Fruit fly (Drosophila melanogaster): Measurements from ENCODE around the gene CG13983.

The CG13983 gene

DNA sequence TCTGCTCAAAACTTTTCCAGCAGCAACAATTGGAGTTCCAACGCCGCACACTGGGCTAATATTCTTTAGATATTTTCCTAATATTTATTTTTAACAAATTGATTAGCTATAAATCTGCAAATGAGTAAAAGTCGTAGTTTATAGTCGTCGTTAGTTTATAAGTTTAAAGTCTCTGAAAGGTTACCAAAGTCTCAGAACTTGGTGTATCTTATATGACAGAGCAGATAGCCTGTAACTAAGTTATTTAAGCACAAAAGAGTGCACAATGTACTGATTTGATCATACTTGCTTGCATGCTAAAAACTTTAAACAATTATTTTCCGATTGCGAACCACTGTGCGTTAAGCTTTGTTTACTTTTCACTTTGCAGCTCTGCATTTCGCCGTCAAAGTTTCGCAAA, 12.5 kb upstream of the CG13983 start (continued):
- TF ChIP-seq CG11294 (GFP tag; IDR thresholded peaks at IDR 0.05) (no peak), Eip75B (GFP tag; optimal IDR thresholded peaks at IDR 0.05) (peak; percentile 31), dsx (GFP tag; optimal IDR thresholded peaks at IDR 0.05; ENCODE audit: poor library complexity, severe bottlenecking) (no peak), CG10669 (GFP tag; optimal IDR thresholded peaks at IDR 0.05) (peak; percentile 17), net (GFP tag; optimal IDR thresholded peaks at IDR 0.05) (peak; percentile 36), dac (GFP tag; optimal IDR thresholded peaks at IDR 0.05) (peak; percentile 38), salr (GFP tag; optimal IDR thresholded peaks at IDR 0.05) (peak in 1 of 2 experiments; percentile 13), OdsH (GFP tag; optimal IDR thresholded peaks at IDR 0.05) (peak; percentile 46), CG10631 (GFP tag; optimal IDR thresholded peaks at IDR 0.05) (peak; percentile 29), acj6 (GFP tag; optimal IDR thresholded peaks at IDR 0.05) (peak; percentile 26), eg (GFP tag; IDR thresholded peaks at IDR 0.05) (peak; percentile 60; the same call in 1 of the 3 replicates), CG6792 (GFP tag; optimal IDR thresholded peaks at IDR 0.05) (no peak), pdm3 (GFP tag; optimal IDR thresholded peaks at IDR 0.05) (peak; percentile 45), ss (GFP tag; optimal IDR thresholded peaks at IDR 0.05) (no peak), CG7368 (GFP tag; optimal IDR thresholded peaks at IDR 0.05) (no peak), CG15336 (GFP tag; IDR thresholded peaks at IDR 0.05) (peak; percentile 69; the same call in 1 of the 2 replicates), CG9139 (GFP tag; optimal IDR thresholded peaks at IDR 0.05) (no peak), CG1621 (tag; optimal IDR thresholded peaks at IDR 0.05) (no peak), Met (GFP tag; optimal IDR thresholded peaks at IDR 0.05) (peak; percentile 11), Ets21C (GFP tag; optimal IDR thresholded peaks at IDR 0.05) (no peak), Gug (GFP tag; IDR thresholded peaks at IDR 0.05) (peak; percentile 24; the same call in 1 of the 2 replicates), fd59A (GFP tag; optimal IDR thresholded peaks at IDR 0.05) (peak; percentile 29), cyc (GFP tag; optimal IDR thresholded peaks at IDR 0.05) (no peak)

DNA sequence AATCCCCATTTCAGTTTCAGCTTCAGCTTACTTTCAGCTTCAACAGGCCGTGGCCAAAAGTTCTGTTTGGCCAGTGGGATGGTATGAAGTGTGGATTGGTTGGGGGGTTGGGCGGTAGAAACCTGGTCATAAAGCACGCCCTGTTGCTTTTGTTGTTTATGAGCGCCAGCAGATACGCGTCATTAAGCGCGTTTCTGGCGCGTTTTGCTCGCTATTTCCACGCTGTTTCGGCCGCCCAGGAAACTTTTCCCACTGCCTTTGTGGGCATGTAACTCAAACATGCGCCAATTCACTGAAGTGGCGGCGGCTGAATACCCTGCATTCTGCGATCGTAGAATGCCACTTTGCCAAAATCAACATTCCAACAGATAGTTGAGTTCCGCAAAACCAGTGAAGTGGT, 11.7 kb upstream of the CG13983 start:
- TF ChIP-seq Hr39 (GFP tag; optimal IDR thresholded peaks at IDR 0.05), result no peak
- no peak for TF ChIP-seq CG31627 (GFP tag; optimal IDR thresholded peaks at IDR 0.05)
- TF ChIP-seq Hr38 (GFP tag; optimal IDR thresholded peaks at IDR 0.05), result no peak
- no peak for TF ChIP-seq CG15336 (GFP tag; IDR thresholded peaks at IDR 0.05)
- TF ChIP-seq CG4318 (GFP tag; optimal IDR thresholded peaks at IDR 0.05), result no peak
- TF ChIP-seq CG16779 (tag; optimal IDR thresholded peaks at IDR 0.05), result no peak
- TF ChIP-seq Sox14 (GFP tag; optimal IDR thresholded peaks at IDR 0.05), result no peak
- TF ChIP-seq CG8632 (GFP tag; optimal IDR thresholded peaks at IDR 0.05), result no peak
- TF ChIP-seq CG34406 (GFP tag; optimal IDR thresholded peaks at IDR 0.05), result no peak
- TF ChIP-seq Smox (GFP tag; optimal IDR thresholded peaks at IDR 0.05), result no peak
- TF ChIP-seq CG10631 (GFP tag; optimal IDR thresholded peaks at IDR 0.05), result no peak
- no peak for TF ChIP-seq Eip78C (GFP tag)
- TF ChIP-seq salr (GFP tag; optimal IDR thresholded peaks at IDR 0.05), result no peak
- no peak for TF ChIP-seq CG8119 (GFP tag; IDR thresholded peaks at IDR 0.05)
- TF ChIP-seq vri (GFP tag; optimal IDR thresholded peaks at IDR 0.05), result no peak
- no peak for TF ChIP-seq Sox15 (GFP tag; optimal IDR thresholded peaks at IDR 0.05)

DNA sequence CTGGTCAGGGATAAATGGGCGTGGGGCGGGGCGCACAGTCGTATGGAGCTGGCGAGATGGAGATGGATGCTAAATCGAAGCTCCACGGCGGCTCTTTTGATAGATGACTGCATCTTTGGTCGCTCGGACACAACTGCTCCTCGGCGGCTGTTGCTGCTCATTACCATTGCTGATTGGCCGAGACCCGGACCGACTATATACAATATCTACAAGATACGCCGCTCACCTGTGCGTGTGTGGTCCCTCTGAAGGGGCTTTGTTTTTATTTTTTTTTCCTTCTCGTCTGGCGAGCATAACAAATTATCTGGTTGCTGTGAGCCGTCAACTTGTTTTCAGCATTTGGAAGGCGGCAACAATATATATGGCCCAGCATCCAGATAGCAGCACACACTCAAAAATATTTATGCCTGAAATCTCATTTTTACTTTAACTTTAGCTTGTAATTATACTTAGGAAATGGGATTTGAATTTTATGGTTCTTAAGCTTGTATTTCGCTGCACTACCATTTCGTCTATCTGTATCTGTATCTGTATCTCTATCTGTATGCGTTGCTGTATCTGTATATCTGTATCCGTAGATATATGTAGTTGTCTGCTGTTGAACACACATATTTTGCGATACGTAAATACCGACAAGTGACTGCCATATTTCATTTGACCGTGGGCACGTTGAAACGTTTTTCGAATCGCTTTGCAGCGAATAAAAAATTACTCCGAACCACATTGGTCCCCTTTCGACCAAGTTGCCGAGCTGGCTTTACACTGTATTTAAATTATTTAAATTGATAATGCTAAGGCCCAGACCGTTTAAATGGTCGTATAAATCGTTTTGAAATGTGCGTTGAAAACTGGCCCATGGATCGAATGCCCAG, 9.9 kb upstream of the CG13983 start:
- TF ChIP-seq Hr38 (GFP tag; optimal IDR thresholded peaks at IDR 0.05) (no peak), net (GFP tag; optimal IDR thresholded peaks at IDR 0.05) (no peak), Gug (GFP tag; IDR thresholded peaks at IDR 0.05) (no peak), CG9139 (GFP tag; optimal IDR thresholded peaks at IDR 0.05) (no peak), Eip78C (GFP tag) (peak; percentile 65), CG11762 (GFP tag; optimal IDR thresholded peaks at IDR 0.05; ENCODE audit: insufficient read depth) (no peak), Ets21C (GFP tag; optimal IDR thresholded peaks at IDR 0.05) (no peak), Sox15 (GFP tag; optimal IDR thresholded peaks at IDR 0.05) (no peak), fd59A (GFP tag; optimal IDR thresholded peaks at IDR 0.05) (no peak), pdm3 (GFP tag; optimal IDR thresholded peaks at IDR 0.05) (peak; percentile 16), CG10631 (GFP tag; optimal IDR thresholded peaks at IDR 0.05) (no peak), CG8632 (GFP tag; optimal IDR thresholded peaks at IDR 0.05) (no peak), svp (GFP tag) (peak; percentile 70), CG6854 (GFP tag; optimal IDR thresholded peaks at IDR 0.05) (no peak), dsx (GFP tag; optimal IDR thresholded peaks at IDR 0.05; ENCODE audit: poor library complexity, severe bottlenecking) (peak; percentile 42), achi (GFP tag; optimal IDR thresholded peaks at IDR 0.05) (peak; percentile 29), Met (GFP tag; optimal IDR thresholded peaks at IDR 0.05) (no peak), dac (GFP tag; optimal IDR thresholded peaks at IDR 0.05) (no peak), CG7368 (GFP tag; optimal IDR thresholded peaks at IDR 0.05) (no peak), Hr4 (GFP tag; optimal IDR thresholded peaks at IDR 0.05) (peak; percentile 11), Sox102F (GFP tag; optimal IDR thresholded peaks at IDR 0.05) (peak; percentile 17), fd85E (GFP tag; optimal IDR thresholded peaks at IDR 0.05) (no peak), eg (GFP tag; IDR thresholded peaks at IDR 0.05) (0 out of 3 replicates have a peak, but pooled peaks have one; percentile 17), CG3919 (GFP tag; optimal IDR thresholded peaks at IDR 0.05) (peak; percentile 34), CG1621 (tag; optimal IDR thresholded peaks at IDR 0.05) (no peak), esn (GFP tag; optimal IDR thresholded peaks at IDR 0.05) (no peak), salr (GFP tag; optimal IDR thresholded peaks at IDR 0.05) (no peak)
